Fruit fly (Drosophila melanogaster): ENCODE measurements around the gene Chd64.

Chd64 gene

dm6 chr3L:4072717-4073116, 49.5 kb downstream of the Chd64 start:
- no peak for TF ChIP-seq noc (tag; optimal IDR thresholded peaks at IDR 0.05)

dm6 chr3L:4071561-4072049, 50.6 kb downstream of the Chd64 start, which contains the start of gene wit:
Gene wit, minus strand, starts transcription at chr3L:4071717.
- peak; percentile 52 for TF ChIP-seq noc (tag; optimal IDR thresholded peaks at IDR 0.05)

dm6 chr3L:4070996-4071379, 51.2 kb downstream of the Chd64 start:
- no peak for TF ChIP-seq noc (tag; optimal IDR thresholded peaks at IDR 0.05)

dm6 chr3L:4070221-4070995, 51.8 kb downstream of the Chd64 start:
- peak; percentile 88 for TF ChIP-seq noc (tag; optimal IDR thresholded peaks at IDR 0.05)

dm6 chr3L:4069069-4069468, 53.1 kb downstream of the Chd64 start, which contains the start of gene CG32259:
Gene CG32259, plus strand, starts transcription at chr3L:4069369.
- no peak for TF ChIP-seq noc (tag; optimal IDR thresholded peaks at IDR 0.05)

- no peak for TF ChIP-seq noc (tag; optimal IDR thresholded peaks at IDR 0.05)
Observed at dm6 chr3L:4068368-4068767, 53.8 kb downstream of the Chd64 start.

Data from whole organism, larva.